Fruit fly (Drosophila melanogaster) whole organism, embryonic: ENCODE results near the gene CG13060.

Experiments used
- CG10565 ChIP-seq: fragments of 200-800 bp; sonication (Bioruptor generic); optimal IDR thresholded peaks from 3 replicates; lab custom pipeline; 2016; ENCODE audit warnings: missing biosample characterization, mild to moderate bottlenecking, missing genetic modification characterization
- CG11085 ChIP-seq: fragments of 200-800 bp; sonication (Bioruptor generic); IDR thresholded peaks from 2 replicates; pipeline ENCODE4 v1.3.6; 2022; ENCODE audit warnings: missing biosample characterization, missing genetic modification characterization
- CG11093 ChIP-seq: fragments of 200-800 bp; sonication (Bioruptor generic); IDR thresholded peaks from 3 replicates; pipeline ENCODE4 v1.3.6; 2022; ENCODE audit warnings: missing biosample characterization, missing genetic modification characterization
- CG12942 ChIP-seq: fragments of 200-800 bp; sonication (Bioruptor generic); optimal IDR thresholded peaks from 3 replicates; lab custom pipeline; 2016; ENCODE audit warnings: missing biosample characterization, missing genetic modification characterization
- CG13123 ChIP-seq: fragments of 200-800 bp; sonication (Bioruptor generic); optimal IDR thresholded peaks from 2 replicates; lab custom pipeline; 2016; ENCODE audit warnings: missing biosample characterization, missing genetic modification characterization
- CG13287 ChIP-seq: fragments of 200-800 bp; sonication (Bioruptor generic); IDR thresholded peaks from 2 replicates; pipeline ENCODE4 v1.3.6; 2022; ENCODE audit warnings: missing biosample characterization, missing genetic modification characterization; ENCODE audit not compliant: partially characterized antibody
- CG13624 ChIP-seq: fragments of 200-800 bp; sonication (Bioruptor generic); optimal IDR thresholded peaks from 2 replicates; lab custom pipeline; 2016; ENCODE audit warnings: missing biosample characterization, missing genetic modification characterization
- CG14014 ChIP-seq: fragments of 200-800 bp; sonication (Bioruptor generic); IDR thresholded peaks from 2 replicates; pipeline ENCODE4 v1.3.6; 2022; ENCODE audit warnings: missing biosample characterization, missing genetic modification characterization
- CG14667 ChIP-seq: fragments of 200-800 bp; sonication (Bioruptor generic); IDR thresholded peaks from 2 replicates; pipeline ENCODE4 v1.3.6; 2022; ENCODE audit warnings: missing biosample characterization, missing genetic modification characterization
- CG15696 ChIP-seq: fragments of 200-800 bp; sonication (Bioruptor generic); optimal IDR thresholded peaks from 2 replicates; lab custom pipeline; 2019; ENCODE audit warnings: missing biosample characterization, mild to moderate bottlenecking, missing genetic modification characterization, moderate library complexity
- CG1603 ChIP-seq: fragments of 200-800 bp; sonication (Bioruptor generic); optimal IDR thresholded peaks from 2 replicates; lab custom pipeline; 2019; ENCODE audit warnings: missing biosample characterization, mild to moderate bottlenecking, missing genetic modification characterization, moderate library complexity
- CG17612 ChIP-seq: fragments of 200-800 bp; sonication (Bioruptor generic); IDR thresholded peaks from 2 replicates; pipeline ENCODE4 v1.3.6; 2022; ENCODE audit warnings: missing biosample characterization, missing genetic modification characterization
- CG18011 ChIP-seq: fragments of 200-800 bp; sonication (Bioruptor generic); optimal IDR thresholded peaks from 2 replicates; lab custom pipeline; 2017; ENCODE audit warnings: missing biosample characterization, missing genetic modification characterization, mild to moderate bottlenecking, moderate library complexity, missing genotype
- CG2678 ChIP-seq: fragments of 200-800 bp; sonication (Bioruptor generic); optimal IDR thresholded peaks from 3 replicates; lab custom pipeline; 2019; ENCODE audit warnings: missing biosample characterization, mild to moderate bottlenecking, missing genetic modification characterization, moderate library complexity
- CG2889 ChIP-seq: fragments of 200-800 bp; sonication (Bioruptor generic); IDR thresholded peaks from 3 replicates; pipeline ENCODE4 v1.3.6; 2022; ENCODE audit warnings: missing biosample characterization, missing genetic modification characterization
- CG3281 ChIP-seq: fragments of 200-800 bp; sonication (Bioruptor generic); optimal IDR thresholded peaks from 3 replicates; lab custom pipeline; 2017; ENCODE audit warnings: missing biosample characterization, mild to moderate bottlenecking, missing genetic modification characterization
- CG3847 ChIP-seq: fragments of 200-800 bp; sonication (Bioruptor generic); IDR thresholded peaks from 2 replicates; pipeline ENCODE4 v1.3.6; 2022; ENCODE audit warnings: missing biosample characterization, missing genetic modification characterization
- CG9727 ChIP-seq: fragments of 200-800 bp; sonication (Bioruptor generic); optimal IDR thresholded peaks from 3 replicates; lab custom pipeline; 2017; ENCODE audit warnings: missing biosample characterization, mild to moderate bottlenecking, missing genetic modification characterization
- CG9932 ChIP-seq: fragments of 200-800 bp; sonication (Bioruptor generic); IDR thresholded peaks from 2 replicates; pipeline ENCODE4 v1.3.6; 2022; ENCODE audit warnings: missing biosample characterization, missing genetic modification characterization
- CHES-1-like ChIP-seq: fragments of 200-800 bp; sonication (Bioruptor generic); optimal IDR thresholded peaks from 2 replicates; lab custom pipeline; 2016; ENCODE audit warnings: missing biosample characterization, missing genetic modification characterization
- Camta ChIP-seq: fragments of 200-800 bp; sonication (Bioruptor generic); optimal IDR thresholded peaks from 2 replicates; lab custom pipeline; 2016; ENCODE audit warnings: missing biosample characterization, missing genetic modification characterization
- CkIIα-i1 ChIP-seq: fragments of 200-800 bp; sonication (Bioruptor generic); IDR thresholded peaks from 2 replicates; pipeline ENCODE4 v1.3.6; 2022; ENCODE audit warnings: missing biosample characterization, missing genetic modification characterization
- Dip2 ChIP-seq: fragments of 200-800 bp; sonication (Bioruptor generic); IDR thresholded peaks from 2 replicates; pipeline ENCODE4 v1.3.6; 2022; ENCODE audit warnings: missing biosample characterization, missing genetic modification characterization
- Eip74EF ChIP-seq, 2 experiments: fragments of 200-800 bp in 1 of 2; fragments of >200 bp in 1 of 2; sonication (Bioruptor generic) in 1 of 2; optimal IDR thresholded peaks; 2 replicates each; lab custom pipeline; 2017 to 2019; ENCODE audit warnings: missing biosample characterization in 2 of 2, missing genetic modification characterization in 2 of 2, mild to moderate bottlenecking in 1 of 2, moderate library complexity in 1 of 2
- GATAe ChIP-seq: fragments of 200-800 bp; sonication (Bioruptor generic); conservative IDR thresholded peaks from 2 replicates; pipeline ENCODE4 v1.3.6; 2022; ENCODE audit warnings: missing biosample characterization, missing genetic modification characterization
- Gsc ChIP-seq: fragments of 200-800 bp; sonication (Bioruptor generic); IDR thresholded peaks from 2 replicates; pipeline ENCODE4 v1.3.6; 2022; ENCODE audit warnings: missing biosample characterization, missing genetic modification characterization
- Hand ChIP-seq: fragments of 200-800 bp; sonication (Bioruptor generic); optimal IDR thresholded peaks from 2 replicates; lab custom pipeline; 2017; ENCODE audit warnings: mild to moderate bottlenecking, missing biosample characterization, missing genetic modification reagents, missing genetic modification characterization
- Lhr ChIP-seq: fragments of 200-800 bp; sonication (Bioruptor generic); optimal IDR thresholded peaks from 3 replicates; lab custom pipeline; 2017; ENCODE audit warnings: mild to moderate bottlenecking, missing biosample characterization, missing genetic modification reagents, missing genetic modification characterization
- Max ChIP-seq: fragments of 200-800 bp; sonication (Bioruptor generic); optimal IDR thresholded peaks from 2 replicates; lab custom pipeline; 2016; ENCODE audit warnings: missing biosample characterization, mild to moderate bottlenecking, missing genetic modification characterization
- NfI ChIP-seq: fragments of 200-800 bp; sonication (Bioruptor generic); optimal IDR thresholded peaks from 3 replicates; lab custom pipeline; 2018; ENCODE audit warnings: missing biosample characterization, mild to moderate bottlenecking, missing genetic modification characterization, moderate library complexity
- Rx ChIP-seq: fragments of 200-800 bp; sonication (Bioruptor generic); IDR thresholded peaks from 2 replicates; pipeline ENCODE4 v1.3.6; 2022; ENCODE audit warnings: missing biosample characterization, missing genetic modification characterization
- al ChIP-seq: fragments of 200-800 bp; sonication (Bioruptor generic); IDR thresholded peaks from 2 replicates; pipeline ENCODE4 v1.3.6; 2022; ENCODE audit warnings: missing biosample characterization, missing genetic modification characterization
- ap ChIP-seq: fragments of 200-800 bp; sonication (Bioruptor generic); IDR thresholded peaks from 2 replicates; pipeline ENCODE4 v1.3.6; 2022; ENCODE audit warnings: missing biosample characterization, missing genetic modification characterization
- bsh ChIP-seq, 2 experiments: fragments of 200-800 bp; sonication (Bioruptor generic); optimal IDR thresholded peaks; 2 replicates each; lab custom pipeline; 2017 to 2018; ENCODE audit warnings: mild to moderate bottlenecking in 2 of 2, missing biosample characterization in 2 of 2, missing genetic modification characterization in 2 of 2, moderate library complexity in 1 of 2
- caup ChIP-seq: fragments of 200-800 bp; sonication (Bioruptor generic); optimal IDR thresholded peaks from 3 replicates; lab custom pipeline; 2017; ENCODE audit warnings: missing biosample characterization, mild to moderate bottlenecking, missing genetic modification characterization, moderate library complexity; ENCODE audit not compliant: severe bottlenecking
- gem ChIP-seq: fragments of 200-800 bp; sonication (Bioruptor generic); optimal IDR thresholded peaks from 2 replicates; lab custom pipeline; 2019; ENCODE audit warnings: missing biosample characterization, mild to moderate bottlenecking, missing genetic modification characterization, moderate library complexity
- grau ChIP-seq: fragments of 200-800 bp; optimal IDR thresholded peaks from 3 replicates; lab custom pipeline; 2019; ENCODE audit warnings: missing biosample characterization, mild to moderate bottlenecking, missing genetic modification characterization, moderate library complexity
- ind ChIP-seq: fragments of 200-800 bp; sonication (Bioruptor generic); optimal IDR thresholded peaks from 3 replicates; lab custom pipeline; 2016; ENCODE audit warnings: missing biosample characterization, missing genetic modification characterization
- jigr1 ChIP-seq: fragments of 200-800 bp; sonication (Bioruptor generic); IDR thresholded peaks from 3 replicates; pipeline ENCODE4 v1.3.6; 2022; ENCODE audit warnings: missing biosample characterization, missing genetic modification characterization
- jumu ChIP-seq: fragments of 200-800 bp; sonication (Bioruptor generic); optimal IDR thresholded peaks from 3 replicates; lab custom pipeline; 2016; ENCODE audit warnings: missing biosample characterization, missing genetic modification characterization
- pzg ChIP-seq: fragments of 200-800 bp; sonication (Bioruptor generic); optimal IDR thresholded peaks from 3 replicates; lab custom pipeline; 2018; ENCODE audit warnings: missing biosample characterization, mild to moderate bottlenecking, missing genetic modification characterization, moderate library complexity
- ro ChIP-seq: fragments of 200-800 bp; sonication (Bioruptor generic); IDR thresholded peaks from 2 replicates; pipeline ENCODE4 v1.3.6; 2022; ENCODE audit warnings: missing biosample characterization, missing genetic modification characterization
- run ChIP-seq: fragments of 200-800 bp; sonication (Bioruptor generic); optimal IDR thresholded peaks from 3 replicates; lab custom pipeline; 2018; ENCODE audit warnings: missing biosample characterization, mild to moderate bottlenecking, missing genetic modification characterization
- shn ChIP-seq: fragments of 200-800 bp; sonication (Bioruptor generic); optimal IDR thresholded peaks from 3 replicates; lab custom pipeline; 2016; ENCODE audit warnings: missing biosample characterization, missing genetic modification characterization
- sob ChIP-seq: fragments of 200-800 bp; sonication (Bioruptor generic); IDR thresholded peaks from 2 replicates; pipeline ENCODE4 v1.3.6; 2022; ENCODE audit warnings: missing biosample characterization, missing genetic modification characterization
- sqz ChIP-seq: fragments of 200-800 bp; sonication (Bioruptor generic); optimal IDR thresholded peaks from 3 replicates; lab custom pipeline; 2018; ENCODE audit warnings: missing biosample characterization, mild to moderate bottlenecking, missing genetic modification characterization
- trh ChIP-seq: fragments of 200-800 bp; sonication (Bioruptor generic); optimal IDR thresholded peaks from 2 replicates; lab custom pipeline; 2016; ENCODE audit warnings: missing biosample characterization, missing genetic modification characterization
- ttk ChIP-seq: fragments of 200-800 bp; sonication (Bioruptor generic); IDR thresholded peaks from 2 replicates; pipeline ENCODE4 v2.1.2; 2022; ENCODE audit warnings: missing biosample characterization, missing genetic modification characterization
- unc-4 ChIP-seq: fragments of 200-800 bp; sonication (Bioruptor generic); IDR thresholded peaks from 2 replicates; pipeline ENCODE4 v1.3.6; 2022; ENCODE audit warnings: missing biosample characterization, missing genetic modification characterization; ENCODE audit not compliant: partially characterized antibody
- wor ChIP-seq: fragments of 200-800 bp; sonication (Bioruptor generic); IDR thresholded peaks from 2 replicates; pipeline ENCODE4 v1.3.6; 2022; ENCODE audit warnings: missing biosample characterization, missing genetic modification characterization

CG13060 gene

DNA sequence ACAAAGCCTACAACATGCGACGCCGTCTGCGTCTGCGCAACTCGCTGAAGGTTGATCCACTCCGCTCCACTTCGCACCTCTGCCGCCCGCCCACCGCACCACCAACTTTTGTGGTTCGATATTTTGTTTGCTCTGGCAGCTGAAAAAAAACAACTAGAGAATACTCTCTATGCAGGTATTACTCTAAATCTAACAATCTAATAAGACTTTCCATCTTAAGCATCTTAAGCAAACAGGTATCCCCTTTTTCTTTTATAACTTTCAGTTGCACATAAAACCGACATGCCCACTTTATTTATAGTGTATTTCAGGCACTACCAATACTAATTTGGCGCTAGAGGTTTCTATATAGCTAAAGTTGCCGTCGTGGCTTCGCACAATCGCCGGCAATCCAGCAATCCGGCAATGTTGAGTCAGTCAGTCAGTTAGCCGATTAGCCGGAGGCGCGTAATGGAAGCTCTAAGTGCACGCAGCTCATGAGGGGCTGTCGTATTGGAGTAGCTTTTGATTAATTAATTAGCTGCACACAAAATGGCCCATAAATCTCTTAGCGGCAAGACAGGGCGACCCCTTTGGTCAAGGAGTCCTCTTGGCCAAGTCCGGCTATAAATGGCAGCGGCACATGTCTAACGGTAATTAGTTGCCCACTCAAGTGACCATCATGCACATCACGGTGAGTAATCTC lies 8.7 kb downstream of the CG13060 start, which contains the start of gene CG13058 (continued):
- no peak for TF ChIP-seq CG10565 (GFP tag; lab: Kevin White, UChicago)
- TF ChIP-seq CG14667 (GFP tag; lab: Robert Waterston, UW) = 0 out of 2 replicates have a peak, but pooled peaks have one; percentile 22
- TF ChIP-seq CG14014 = peak; percentile 82
- peak; percentile 32 for TF ChIP-seq run
- peak; percentile 80 for TF ChIP-seq gem (tag; lab: Kevin White, UChicago)
- TF ChIP-seq sqz = no peak
- TF ChIP-seq NfI (GFP tag; lab: Kevin White, UChicago) = peak; percentile 67
- TF ChIP-seq jigr1 = no peak
- TF ChIP-seq al (GFP tag; lab: Robert Waterston, UW) = 0 out of 2 replicates have a peak, but pooled peaks have one; percentile 23
- TF ChIP-seq CG15696 (tag; lab: Kevin White, UChicago) = no peak
- TF ChIP-seq CG2889 (GFP tag; lab: Robert Waterston, UW) = 0 out of 3 replicates have a peak, but pooled peaks have one; percentile 34
- TF ChIP-seq CG17612 (GFP tag; lab: Robert Waterston, UW) = no peak
- no peak for TF ChIP-seq CG18011 (GFP tag; lab: Kevin White, UChicago)
- no peak for TF ChIP-seq CG11093 (GFP tag; lab: Robert Waterston, UW)
- no peak for TF ChIP-seq Camta (GFP tag; lab: Kevin White, UChicago)
- no peak for TF ChIP-seq jumu (GFP tag; lab: Kevin White, UChicago)
- TF ChIP-seq Lhr (GFP tag; lab: Kevin White, UChicago) = no peak
- no peak for TF ChIP-seq CG11085 (GFP tag; lab: Robert Waterston, UW)
- peak; percentile 59 for TF ChIP-seq CHES-1-like (GFP tag; lab: Kevin White, UChicago)
- peak; percentile 28 for TF ChIP-seq CG1603 (tag; lab: Kevin White, UChicago)
- TF ChIP-seq ind (GFP tag; lab: Kevin White, UChicago) = peak; percentile 50
- TF ChIP-seq CG12942 (GFP tag; lab: Kevin White, UChicago) = peak; percentile 45
- TF ChIP-seq ap (GFP tag; lab: Robert Waterston, UW) = peak; percentile 59
- TF ChIP-seq Dip2 = no peak
- no peak for TF ChIP-seq GATAe (GFP tag; lab: Robert Waterston, UW)
- TF ChIP-seq caup (GFP tag; lab: Kevin White, UChicago) = peak; percentile 62
- TF ChIP-seq CG13287 = no peak
- no peak for TF ChIP-seq CkIIα-i1 (GFP tag; lab: Robert Waterston, UW)
- peak; percentile 38 for TF ChIP-seq CG9727 (GFP tag; lab: Kevin White, UChicago)
- TF ChIP-seq CG3847 (GFP tag; lab: Robert Waterston, UW) = peak; percentile 77
- no peak for TF ChIP-seq CG13123 (GFP tag; lab: Kevin White, UChicago)
- peak; percentile 44 for TF ChIP-seq ttk (GFP tag; lab: Robert Waterston, UW)
- no peak for TF ChIP-seq trh
- TF ChIP-seq bsh (GFP tag; optimal IDR thresholded peaks at IDR 0.05; lab: Kevin White, UChicago) = peak in 1 of 2 experiments; percentile 3
- peak; percentile 41; the same call in 1 of the 2 replicates for TF ChIP-seq wor (GFP tag; lab: Robert Waterston, UW)
- peak; percentile 4 for TF ChIP-seq shn (GFP tag; lab: Kevin White, UChicago)
- no peak for TF ChIP-seq pzg (GFP tag; lab: Kevin White, UChicago)
- peak; percentile 3 for TF ChIP-seq Hand (GFP tag; lab: Kevin White, UChicago)
- TF ChIP-seq Max (GFP tag; lab: Kevin White, UChicago) = peak; percentile 18
- no peak for TF ChIP-seq unc-4 (GFP tag; lab: Robert Waterston, UW)
- peak; percentile 78 for TF ChIP-seq CG2678 (tag; lab: Kevin White, UChicago)
- peak; percentile 43 for TF ChIP-seq CG3281 (GFP tag; lab: Kevin White, UChicago)
- peak in 1 of 2 experiments; percentile 15 for TF ChIP-seq Eip74EF (GFP tag; optimal IDR thresholded peaks at IDR 0.05; lab: Kevin White, UChicago)
- no peak for TF ChIP-seq sob (GFP tag; lab: Robert Waterston, UW)
- peak; percentile 79 for TF ChIP-seq grau (tag; lab: Kevin White, UChicago)
- no peak for TF ChIP-seq Rx (GFP tag; lab: Robert Waterston, UW)
- no peak for TF ChIP-seq Gsc (GFP tag; lab: Robert Waterston, UW)
- TF ChIP-seq CG13624 (GFP tag; lab: Kevin White, UChicago) = no peak
- TF ChIP-seq ro (GFP tag; lab: Robert Waterston, UW) = no peak
- peak; percentile 77 for TF ChIP-seq CG9932 (GFP tag; lab: Robert Waterston, UW)
